Fruit fly (Drosophila melanogaster) whole organism, pupa: ENCODE results near the gene Eig71Ed.
A peak's percentile ranks its signal among the peaks of the same experiment; 100 is the strongest.

Experiments used
- EcR ChIP-seq: fragments of 200-800 bp; sonication (Bioruptor generic); optimal IDR thresholded peaks from 3 replicates; lab custom pipeline; 2019; ENCODE audit warnings: missing biosample characterization, missing genetic modification characterization, mild to moderate bottlenecking, moderate library complexity, missing genetic modification reagents
- Pif1B ChIP-seq: fragments of 200-800 bp; sonication (Bioruptor generic); optimal IDR thresholded peaks from 3 replicates; lab custom pipeline; 2016; ENCODE audit warnings: missing biosample characterization, missing genetic modification characterization

DNA sequence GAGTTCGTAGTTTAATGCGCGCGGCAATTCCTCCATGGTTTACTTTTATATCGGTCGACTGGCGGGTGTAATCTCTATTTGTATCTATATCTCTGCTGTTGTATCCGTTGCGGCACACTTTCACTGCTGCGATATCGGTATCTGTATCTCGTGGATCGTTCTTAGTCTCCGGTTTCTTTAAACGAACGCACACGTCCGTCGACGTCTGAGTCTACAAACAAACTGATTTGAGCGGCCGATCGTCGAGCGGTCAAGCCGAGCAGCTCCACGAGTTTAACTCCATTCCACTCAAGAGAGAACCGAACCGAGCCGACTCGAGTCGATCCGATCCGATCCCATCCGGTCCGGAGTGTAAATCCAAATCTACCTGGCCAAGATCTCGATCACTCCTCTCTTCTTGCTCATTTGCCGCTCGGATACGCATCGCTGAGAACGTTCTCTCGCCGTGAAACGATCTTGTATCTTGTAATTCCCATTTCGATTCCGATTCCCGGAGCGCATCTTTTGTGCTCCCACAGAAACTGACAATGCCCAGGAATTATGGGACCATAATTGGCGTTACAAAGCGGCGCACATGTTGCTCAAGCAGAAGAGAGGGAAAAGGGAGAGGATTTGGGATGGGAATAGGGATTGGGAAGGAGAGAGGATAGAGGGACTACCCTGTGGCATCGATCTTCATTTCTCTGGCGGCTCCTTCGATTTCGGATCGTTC is 47.4 kb downstream of the Eig71Ed start, which contains the start of gene comm2:
- TF ChIP-seq EcR (GFP tag; lab: Kevin White, UChicago), result peak; percentile 10
- peak; percentile 16 for TF ChIP-seq Pif1B (GFP tag; lab: Kevin White, UChicago)
